Fruit fly (Drosophila melanogaster): Measurements from ENCODE around the gene CG31251.

CG31251 gene

DNA sequence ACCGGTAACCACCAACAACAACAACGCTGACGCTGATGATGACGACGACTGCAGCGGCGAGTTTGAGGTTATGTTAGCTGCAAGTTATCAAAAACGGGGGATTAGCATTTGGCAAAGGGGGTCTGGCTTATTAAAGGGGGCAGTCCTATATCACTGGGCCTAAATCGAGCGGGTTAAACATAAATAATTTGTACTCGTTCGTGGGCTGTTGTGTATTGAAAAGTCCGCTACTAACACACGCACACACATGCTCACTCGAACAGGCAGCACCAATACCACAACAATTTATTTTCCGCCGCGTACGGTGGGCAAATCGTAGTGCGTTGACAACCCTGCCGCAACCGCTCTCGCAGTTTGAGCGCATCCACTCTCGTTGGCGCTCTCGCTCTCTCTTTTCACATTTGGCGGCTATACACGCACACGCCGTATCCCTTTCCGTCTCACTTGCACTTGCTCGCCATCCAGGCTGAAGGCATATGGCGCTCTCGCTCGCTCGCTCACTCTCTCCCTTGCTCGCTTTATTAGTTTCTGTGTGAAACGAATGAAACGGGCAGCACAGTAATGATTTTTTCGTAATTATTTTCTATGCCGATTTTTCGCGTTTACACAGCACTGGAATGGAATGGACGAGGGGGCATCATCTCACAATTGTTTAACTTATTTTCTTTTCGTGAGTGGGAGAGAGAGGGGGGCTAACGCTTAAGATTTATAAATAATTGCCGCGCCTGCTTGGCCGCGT lies 32.3 kb upstream of the CG31251 start (continued):
- TF ChIP-seq nmo (GFP tag; optimal IDR thresholded peaks at IDR 0.05) (peak; percentile 6), CG4854 (GFP tag; optimal IDR thresholded peaks at IDR 0.05) (no peak), Dll (GFP tag; IDR thresholded peaks at IDR 0.05; ENCODE audit: partially characterized antibody) (no peak), pros (GFP tag; optimal IDR thresholded peaks at IDR 0.05) (peak; percentile 68), BtbVII (GFP tag; optimal IDR thresholded peaks at IDR 0.05) (no peak), Myb (GFP tag; optimal IDR thresholded peaks at IDR 0.05) (peak; percentile 22), pfk (GFP tag; optimal IDR thresholded peaks at IDR 0.05) (peak; percentile 91), bigmax (GFP tag; optimal IDR thresholded peaks at IDR 0.05) (peak; percentile 95), CG11085 (GFP tag; IDR thresholded peaks at IDR 0.05) (no peak), ERR (GFP tag; optimal IDR thresholded peaks at IDR 0.05) (peak; percentile 61), NFAT (GFP tag; IDR thresholded peaks at IDR 0.05) (no peak), tna (GFP tag; IDR thresholded peaks at IDR 0.05; ENCODE audit: partially characterized antibody) (no peak), jumu (GFP tag; optimal IDR thresholded peaks at IDR 0.05) (peak; percentile 44), disco-r (GFP tag; optimal IDR thresholded peaks at IDR 0.05) (no peak), Med (GFP tag) (peak; percentile 94), CG17802 (tag; optimal IDR thresholded peaks at IDR 0.05) (no peak), Six4 (GFP tag; optimal IDR thresholded peaks at IDR 0.05) (no peak), her (GFP tag; optimal IDR thresholded peaks at IDR 0.05) (peak; percentile 51), tap (tag; optimal IDR thresholded peaks at IDR 0.05) (peak; percentile 10), Fer3 (tag; optimal IDR thresholded peaks at IDR 0.05) (peak; percentile 26), onecut (GFP tag; IDR thresholded peaks at IDR 0.05) (peak; percentile 65; the same call in 1 of the 2 replicates), CG10979 (tag; optimal IDR thresholded peaks at IDR 0.05) (no peak), CG12769 (tag; optimal IDR thresholded peaks at IDR 0.05) (peak; percentile 91), CG12659 (GFP tag; optimal IDR thresholded peaks at IDR 0.05) (peak; percentile 51), zfh2 (GFP tag; optimal IDR thresholded peaks at IDR 0.05) (peak; percentile 51), CG2116 (GFP tag; optimal IDR thresholded peaks at IDR 0.05) (peak; percentile 49), D (optimal IDR thresholded peaks at IDR 0.05) (no peak), D (GFP tag; optimal IDR thresholded peaks at IDR 0.05) (no peak), CG6813 (GFP tag; optimal IDR thresholded peaks at IDR 0.05) (peak; percentile 32), caup (GFP tag; optimal IDR thresholded peaks at IDR 0.05; ENCODE audit: severe bottlenecking) (peak; percentile 46), HLH4C (GFP tag; IDR thresholded peaks at IDR 0.05; ENCODE audit: partially characterized antibody) (no peak), CG3838 (GFP tag; optimal IDR thresholded peaks at IDR 0.05) (no peak), sug (tag; optimal IDR thresholded peaks at IDR 0.05) (peak; percentile 40), Hr51 (GFP tag; optimal IDR thresholded peaks at IDR 0.05) (peak in 1 of 2 experiments; percentile 19), Hand (GFP tag; optimal IDR thresholded peaks at IDR 0.05) (peak; percentile 15), ac (GFP tag; optimal IDR thresholded peaks at IDR 0.05) (peak; percentile 24), sc (optimal IDR thresholded peaks at IDR 0.05) (no peak), sc (GFP tag; optimal IDR thresholded peaks at IDR 0.05) (no peak), dmrt99B (tag; optimal IDR thresholded peaks at IDR 0.05) (peak; percentile 21), ash1 (GFP tag; optimal IDR thresholded peaks at IDR 0.05) (peak; percentile 27), CG13123 (GFP tag; optimal IDR thresholded peaks at IDR 0.05) (no peak), CG10147 (GFP tag; optimal IDR thresholded peaks at IDR 0.05) (peak; percentile 8), Deaf1 (tag; optimal IDR thresholded peaks at IDR 0.05) (peak; percentile 75), dan (GFP tag; IDR thresholded peaks at IDR 0.05) (no peak), CG16815 (GFP tag; optimal IDR thresholded peaks at IDR 0.05) (no peak), NC2β (GFP tag; optimal IDR thresholded peaks at IDR 0.05) (peak; percentile 44), ttk (GFP tag; IDR thresholded peaks at IDR 0.05) (no peak), sens (GFP tag) (peak; percentile 79), MTF-1 (GFP tag; optimal IDR thresholded peaks at IDR 0.05; ENCODE audit: borderline replicate concordance) (no peak)
